Fruit fly (Drosophila melanogaster) whole organism, wandering third instar larva: Measurements from ENCODE around the gene CG10584.

Experiments
- Abd-B ChIP-seq: fragments of >200 bp; optimal IDR thresholded peaks from 2 replicates; lab custom pipeline; 2017; ENCODE audit warnings: missing biosample characterization, missing genetic modification characterization
- CG32264 ChIP-seq: fragments of 200-800 bp; sonication (Bioruptor generic); optimal IDR thresholded peaks from 2 replicates; lab custom pipeline; 2016; ENCODE audit warnings: missing biosample characterization, missing genetic modification characterization
- CG9705 ChIP-seq: fragments of 200-800 bp; sonication (Bioruptor generic); optimal IDR thresholded peaks from 2 replicates; lab custom pipeline; 2018; ENCODE audit warnings: missing biosample characterization, mild to moderate bottlenecking, missing genetic modification characterization
- CrebA ChIP-seq: fragments of 200-800 bp; sonication (Bioruptor generic); optimal IDR thresholded peaks from 2 replicates; lab custom pipeline; 2016; ENCODE audit warnings: missing biosample characterization, mild to moderate bottlenecking, missing genetic modification characterization, borderline replicate concordance
- Dfd ChIP-seq: fragments of >200 bp; optimal IDR thresholded peaks from 2 replicates; lab custom pipeline; 2017; ENCODE audit warnings: missing biosample characterization, missing genetic modification characterization
- GATAd ChIP-seq: sonication (Bioruptor generic); optimal IDR thresholded peaks from 2 replicates; lab custom pipeline; 2016; ENCODE audit warnings: missing biosample characterization, missing genetic modification characterization
- HLH106 ChIP-seq: fragments of 200-800 bp; optimal IDR thresholded peaks from 3 replicates; lab custom pipeline; 2019; ENCODE audit warnings: missing biosample characterization, mild to moderate bottlenecking, missing genetic modification characterization, moderate library complexity
- Hnf4 ChIP-seq: fragments of 200-800 bp; sonication (Bioruptor generic); optimal IDR thresholded peaks from 2 replicates; lab custom pipeline; 2016; ENCODE audit warnings: missing biosample characterization, mild to moderate bottlenecking, missing genetic modification characterization
- Hr78 ChIP-seq: fragments of >200 bp; optimal IDR thresholded peaks from 2 replicates; lab custom pipeline; 2017; ENCODE audit warnings: missing biosample characterization, missing genetic modification characterization
- Hr83 ChIP-seq: fragments of 200-300 bp; sonication (Bioruptor generic); optimal IDR thresholded peaks from 2 replicates; lab custom pipeline; 2016; ENCODE audit warnings: missing biosample characterization, mild to moderate bottlenecking, missing genetic modification characterization, moderate library complexity; ENCODE audit not compliant: poor library complexity, severe bottlenecking
- Jra ChIP-seq: sonication (Bioruptor generic); optimal IDR thresholded peaks from 2 replicates; lab custom pipeline; 2016; ENCODE audit warnings: missing biosample characterization, missing genetic modification characterization
- Mio ChIP-seq: sonication (Bioruptor generic); optimal IDR thresholded peaks from 2 replicates; lab custom pipeline; 2016; ENCODE audit warnings: missing biosample characterization, missing genetic modification characterization
- Myc ChIP-seq: fragments of >200 bp; optimal IDR thresholded peaks from 2 replicates; lab custom pipeline; 2017
- N ChIP-seq: fragments of >200 bp; optimal IDR thresholded peaks from 2 replicates; lab custom pipeline; 2018; ENCODE audit warnings: missing biosample characterization, missing external identifiers, missing genetic modification characterization
- OdsH ChIP-seq: fragments of 200-800 bp; sonication (Bioruptor generic); optimal IDR thresholded peaks from 2 replicates; lab custom pipeline; 2016; ENCODE audit warnings: missing biosample characterization, mild to moderate bottlenecking, missing genetic modification characterization
- Rel ChIP-seq, 2 experiments: fragments of 200-800 bp; sonication (Bioruptor generic) in 1 of 2; optimal IDR thresholded peaks; 2 replicates in 1 of 2; 3 replicates in 1 of 2; lab custom pipeline; 2016 to 2019; ENCODE audit warnings: mild to moderate bottlenecking in 2 of 2, missing biosample characterization in 2 of 2, missing genetic modification characterization in 2 of 2, moderate library complexity in 1 of 2
- Sp1 ChIP-seq: fragments of 200-800 bp; sonication (Bioruptor generic); optimal IDR thresholded peaks from 3 replicates; lab custom pipeline; 2019; ENCODE audit warnings: missing biosample characterization, mild to moderate bottlenecking, missing genetic modification characterization, moderate library complexity
- Vsx2 ChIP-seq: fragments of 200-300, 225-300 bp; sonication (Bioruptor generic); optimal IDR thresholded peaks from 2 replicates; lab custom pipeline; 2018; ENCODE audit warnings: missing biosample characterization, missing genetic modification characterization; ENCODE audit not compliant: partially characterized antibody
- br ChIP-seq: fragments of 200-800 bp; sonication (Bioruptor generic); optimal IDR thresholded peaks from 2 replicates; lab custom pipeline; 2016; ENCODE audit warnings: missing biosample characterization, missing genetic modification characterization
- brk ChIP-seq: fragments of 200-800 bp; sonication (Bioruptor generic); optimal IDR thresholded peaks from 2 replicates; lab custom pipeline; 2016; ENCODE audit warnings: missing biosample characterization, mild to moderate bottlenecking, missing genetic modification characterization
- dl ChIP-seq, 2 experiments: fragments of 175-275, 200-275 bp in 1 of 2; fragments of 200-275 bp in 1 of 2; sonication (Bioruptor generic); optimal IDR thresholded peaks; lab custom pipeline; 2018; ENCODE audit warnings: mild to moderate bottlenecking in 2 of 2, missing biosample characterization in 2 of 2, missing genetic modification characterization in 2 of 2, moderate library complexity in 2 of 2; ENCODE audit not compliant: partially characterized antibody in 2 of 2, insufficient read depth in 1 of 2
- dmrt93B ChIP-seq: fragments of 200-800 bp; sonication (Bioruptor generic); optimal IDR thresholded peaks from 2 replicates; lab custom pipeline; 2018; ENCODE audit warnings: missing biosample characterization, mild to moderate bottlenecking, missing genetic modification characterization
- dsf ChIP-seq: sonication (Bioruptor generic); optimal IDR thresholded peaks from 2 replicates; lab custom pipeline; 2016; ENCODE audit warnings: missing biosample characterization, missing genetic modification characterization, borderline replicate concordance
- ey ChIP-seq: fragments of 200-800 bp; sonication (Bioruptor generic); optimal IDR thresholded peaks from 2 replicates; lab custom pipeline; 2016; ENCODE audit warnings: missing biosample characterization, missing genetic modification characterization
- foxo ChIP-seq, 2 experiments: fragments of 200-800 bp; sonication (Bioruptor generic); optimal IDR thresholded peaks; 2 replicates in 1 of 2; 3 replicates in 1 of 2; lab custom pipeline; 2016 to 2017; ENCODE audit warnings: missing biosample characterization in 2 of 2, missing genetic modification characterization in 2 of 2
- fru ChIP-seq: fragments of 200-800 bp; sonication (Bioruptor generic); optimal IDR thresholded peaks from 3 replicates; lab custom pipeline; 2016; ENCODE audit warnings: missing biosample characterization, mild to moderate bottlenecking, missing genetic modification characterization
- h ChIP-seq: fragments of 200-800 bp; sonication (Bioruptor generic); optimal IDR thresholded peaks from 3 replicates; lab custom pipeline; 2016; ENCODE audit warnings: missing biosample characterization, mild to moderate bottlenecking, missing genetic modification characterization
- jim ChIP-seq: fragments of 175-275, 200-325 bp; sonication (Bioruptor generic); optimal IDR thresholded peaks from 2 replicates; lab custom pipeline; 2016; ENCODE audit warnings: missing biosample characterization, mild to moderate bottlenecking, missing genetic modification characterization
- lola ChIP-seq: fragments of >200 bp; optimal IDR thresholded peaks from 2 replicates; lab custom pipeline; 2017; ENCODE audit warnings: missing biosample characterization, missing genetic modification characterization
- pan ChIP-seq: fragments of >200 bp; optimal IDR thresholded peaks from 2 replicates; lab custom pipeline; 2017
- psq ChIP-seq: fragments of 200-800 bp; sonication (Bioruptor generic); optimal IDR thresholded peaks from 3 replicates; lab custom pipeline; 2017; ENCODE audit warnings: missing biosample characterization, mild to moderate bottlenecking, missing genetic modification characterization, moderate library complexity
- rgr ChIP-seq: fragments of 200-800 bp; sonication (Bioruptor generic); optimal IDR thresholded peaks from 3 replicates; lab custom pipeline; 2016; ENCODE audit warnings: missing biosample characterization, mild to moderate bottlenecking, missing genetic modification characterization
- sage ChIP-seq: fragments of 200-800 bp; sonication (Bioruptor generic); optimal IDR thresholded peaks from 2 replicates; lab custom pipeline; 2016; ENCODE audit warnings: missing biosample characterization, mild to moderate bottlenecking, missing genetic modification characterization
- sv ChIP-seq: fragments of 200-800 bp; sonication (Bioruptor generic); optimal IDR thresholded peaks from 3 replicates; lab custom pipeline; 2016; ENCODE audit warnings: missing biosample characterization, missing genetic modification characterization
- tai ChIP-seq: sonication (Bioruptor generic); optimal IDR thresholded peaks from 2 replicates; lab custom pipeline; 2016; ENCODE audit warnings: missing biosample characterization, missing genetic modification characterization
- usp ChIP-seq: fragments of >200 bp; optimal IDR thresholded peaks from 2 replicates; lab custom pipeline; 2017; ENCODE audit warnings: missing biosample characterization, missing genetic modification characterization
- woc ChIP-seq: sonication (Bioruptor generic); optimal IDR thresholded peaks from 2 replicates; lab custom pipeline; 2016; ENCODE audit warnings: missing biosample characterization, mild to moderate bottlenecking, missing genetic modification characterization

CG10584 gene

dm6 chr3L:21037404-21037803, 6.2 kb upstream of the CG10584 start (continued):
- TF ChIP-seq pan (lab: Kevin White, UChicago), result no peak
- no peak for TF ChIP-seq Sp1 (GFP tag; lab: Kevin White, UChicago)
- peak; percentile 55 for TF ChIP-seq rgr (GFP tag; lab: Kevin White, UChicago)
- no peak for TF ChIP-seq HLH106
- TF ChIP-seq Hr83 (GFP tag; lab: Kevin White, UChicago), result no peak

- TF ChIP-seq h (GFP tag; lab: Kevin White, UChicago), result no peak
- TF ChIP-seq foxo (GFP tag; optimal IDR thresholded peaks at IDR 0.05; lab: Kevin White, UChicago), result peak in 1 of 2 experiments; percentile 1
These were observed 5.2 kb upstream of the CG10584 start for dm6 chr3L:21036257-21036957.

dm6 chr3L:21035231-21035630, 4.1 kb upstream of the CG10584 start:
- TF ChIP-seq CrebA (GFP tag; lab: Kevin White, UChicago), result no peak
- TF ChIP-seq jim, result no peak
- no peak for TF ChIP-seq br (GFP tag; lab: Kevin White, UChicago)
- no peak for TF ChIP-seq woc (GFP tag; lab: Kevin White, UChicago)
- TF ChIP-seq dsf, result no peak
- TF ChIP-seq rgr (GFP tag; lab: Kevin White, UChicago), result no peak
- no peak for TF ChIP-seq usp
- no peak for TF ChIP-seq OdsH (GFP tag; lab: Kevin White, UChicago)
- no peak for TF ChIP-seq tai
- TF ChIP-seq brk (GFP tag; lab: Kevin White, UChicago), result no peak
- no peak for TF ChIP-seq Rel (GFP tag; optimal IDR thresholded peaks at IDR 0.05; lab: Kevin White, UChicago)
- no peak for TF ChIP-seq Rel (tag; optimal IDR thresholded peaks at IDR 0.05; lab: Kevin White, UChicago)
- no peak for TF ChIP-seq Sp1 (GFP tag; lab: Kevin White, UChicago)

- no peak for TF ChIP-seq Hr83 (GFP tag; lab: Kevin White, UChicago)
- TF ChIP-seq N (GFP tag; lab: Kevin White, UChicago), result no peak
- TF ChIP-seq h (GFP tag; lab: Kevin White, UChicago), result peak; percentile 23
- no peak for TF ChIP-seq Mio (GFP tag; lab: Kevin White, UChicago)
- no peak for TF ChIP-seq Jra (GFP tag; lab: Kevin White, UChicago)
- no peak for TF ChIP-seq sage (GFP tag; lab: Kevin White, UChicago)
- TF ChIP-seq ey, result no peak
- TF ChIP-seq dsf, result no peak
- peak; percentile 39 for TF ChIP-seq Sp1 (GFP tag; lab: Kevin White, UChicago)
- TF ChIP-seq brk (GFP tag; lab: Kevin White, UChicago), result peak; percentile 58
- TF ChIP-seq psq (GFP tag; lab: Kevin White, UChicago), result peak; percentile 28
- peak; percentile 24 for TF ChIP-seq fru (GFP tag; lab: Kevin White, UChicago)
- TF ChIP-seq Dfd, result peak; percentile 96
- TF ChIP-seq sv (GFP tag; lab: Kevin White, UChicago), result no peak
- no peak for TF ChIP-seq pan (lab: Kevin White, UChicago)
- TF ChIP-seq lola (GFP tag; lab: Kevin White, UChicago), result no peak
- no peak for TF ChIP-seq CG32264 (GFP tag; lab: Kevin White, UChicago)
- no peak for TF ChIP-seq OdsH (GFP tag; lab: Kevin White, UChicago)
- TF ChIP-seq tai, result no peak
- no peak for TF ChIP-seq Hnf4
- no peak for TF ChIP-seq Hr78 (GFP tag; lab: Kevin White, UChicago)
- TF ChIP-seq HLH106, result peak; percentile 3
- TF ChIP-seq foxo (GFP tag; optimal IDR thresholded peaks at IDR 0.05; lab: Kevin White, UChicago), result peak in 1 of 2 experiments; percentile 4
- TF ChIP-seq Myc (lab: Kevin White, UChicago), result no peak
- TF ChIP-seq CrebA (GFP tag; lab: Kevin White, UChicago), result no peak
- TF ChIP-seq dl (GFP tag; optimal IDR thresholded peaks at IDR 0.05; lab: Kevin White, UChicago; ENCODE audit: insufficient read depth in 1 of 2, partially characterized antibody in 2 of 2), result no peak
- no peak for TF ChIP-seq CG9705
- TF ChIP-seq Vsx2, result no peak
- no peak for TF ChIP-seq dmrt93B (GFP tag; lab: Kevin White, UChicago)
- peak; percentile 29 for TF ChIP-seq rgr (GFP tag; lab: Kevin White, UChicago)
- TF ChIP-seq woc (GFP tag; lab: Kevin White, UChicago), result peak; percentile 33
- no peak for TF ChIP-seq GATAd (GFP tag; lab: Kevin White, UChicago)
- TF ChIP-seq br (GFP tag; lab: Kevin White, UChicago), result no peak
- no peak for TF ChIP-seq usp
- TF ChIP-seq Abd-B (GFP tag; lab: Kevin White, UChicago), result no peak
- no peak for TF ChIP-seq Rel (GFP tag; optimal IDR thresholded peaks at IDR 0.05; lab: Kevin White, UChicago)
- peak; percentile 79 for TF ChIP-seq Rel (tag; optimal IDR thresholded peaks at IDR 0.05; lab: Kevin White, UChicago)
- TF ChIP-seq jim, result no peak
These were observed 3.4 kb upstream of the CG10584 start, which contains the start of gene siz for dm6 chr3L:21034281-21035221. Gene siz, plus strand, starts transcription at chr3L:21034535.
